Fruit fly (Drosophila melanogaster): ENCODE measurements around the gene CG4174.

The CG4174 gene

DNA sequence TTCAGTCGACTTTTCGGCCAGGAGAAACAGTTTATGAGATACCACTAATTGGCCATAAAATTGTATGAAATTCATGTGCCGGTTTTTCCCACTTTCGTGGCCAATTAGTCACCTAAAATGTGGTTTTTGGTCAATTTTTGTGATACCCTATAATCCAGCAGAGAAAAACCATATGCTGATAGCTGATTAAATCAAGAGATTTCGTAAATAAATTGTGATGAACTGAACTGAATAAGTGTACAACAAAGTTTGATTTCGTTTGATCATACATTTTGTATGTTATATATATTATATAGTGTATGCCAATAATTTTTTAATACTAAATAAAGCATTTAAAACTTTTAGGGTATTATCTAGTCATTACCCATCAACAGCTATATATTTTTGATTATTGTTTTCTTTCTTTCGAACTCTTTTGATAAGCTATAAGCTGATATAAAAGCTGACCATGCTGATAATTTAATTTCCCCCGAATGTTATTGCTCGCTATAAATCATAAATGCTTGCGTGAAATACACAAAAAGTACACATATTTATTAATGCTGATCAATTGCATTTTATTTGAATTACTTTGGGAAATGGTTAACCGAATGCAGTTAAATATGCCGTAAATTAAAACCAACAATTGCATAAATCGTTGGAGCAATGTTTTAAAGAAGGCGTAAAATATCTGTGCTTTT is 17.2 kb upstream of the CG4174 start (continued):
- no peak for TF ChIP-seq ind (GFP tag; optimal IDR thresholded peaks at IDR 0.05)
- TF ChIP-seq zf30C (GFP tag; optimal IDR thresholded peaks at IDR 0.05): no peak
- no peak for TF ChIP-seq Trl (optimal IDR thresholded peaks at IDR 0.05)
- TF ChIP-seq Trl (GFP tag; optimal IDR thresholded peaks at IDR 0.05): no peak
- TF ChIP-seq sug (tag; optimal IDR thresholded peaks at IDR 0.05): peak; percentile 44
- TF ChIP-seq CG8359 (GFP tag; optimal IDR thresholded peaks at IDR 0.05; ENCODE audit: borderline replicate concordance): no peak
- TF ChIP-seq Oli (tag; optimal IDR thresholded peaks at IDR 0.05): no peak
- no peak for TF ChIP-seq Chrac-16 (GFP tag; optimal IDR thresholded peaks at IDR 0.05)
- no peak for TF ChIP-seq Atf6 (GFP tag; IDR thresholded peaks at IDR 0.05)
- no peak for TF ChIP-seq tgo (GFP tag; IDR thresholded peaks at IDR 0.05)
- no peak for TF ChIP-seq mirr (GFP tag; optimal IDR thresholded peaks at IDR 0.05)
- TF ChIP-seq crp (GFP tag; optimal IDR thresholded peaks at IDR 0.05): no peak
- TF ChIP-seq Sox102F (GFP tag; optimal IDR thresholded peaks at IDR 0.05): peak; percentile 16
- TF ChIP-seq gcm2 (GFP tag; optimal IDR thresholded peaks at IDR 0.05): no peak
- no peak for TF ChIP-seq Doc2 (GFP tag; IDR thresholded peaks at IDR 0.05)
- no peak for TF ChIP-seq Xrp1 (GFP tag; IDR thresholded peaks at IDR 0.05)
- TF ChIP-seq grau (tag; optimal IDR thresholded peaks at IDR 0.05): peak; percentile 32
- peak; percentile 35 for TF ChIP-seq CG2678 (tag; optimal IDR thresholded peaks at IDR 0.05)
- no peak for TF ChIP-seq CG8290 (GFP tag; optimal IDR thresholded peaks at IDR 0.05)
- no peak for TF ChIP-seq CG8290 (tag; optimal IDR thresholded peaks at IDR 0.05)
- peak; percentile 8 for TF ChIP-seq lab (GFP tag; optimal IDR thresholded peaks at IDR 0.05)
- TF ChIP-seq Dbx (GFP tag; IDR thresholded peaks at IDR 0.05): no peak
- TF ChIP-seq CG7839 (tag; optimal IDR thresholded peaks at IDR 0.05): peak; percentile 3
- TF ChIP-seq chm (GFP tag; IDR thresholded peaks at IDR 0.05): no peak
- TF ChIP-seq Vsx1 (GFP tag; optimal IDR thresholded peaks at IDR 0.05): peak; percentile 85
- no peak for TF ChIP-seq CG4617 (GFP tag; optimal IDR thresholded peaks at IDR 0.05; ENCODE audit: borderline replicate concordance)
- no peak for TF ChIP-seq Hr39 (optimal IDR thresholded peaks at IDR 0.05)
- TF ChIP-seq Side (GFP tag; optimal IDR thresholded peaks at IDR 0.05): no peak
- TF ChIP-seq CG32767 (GFP tag; IDR thresholded peaks at IDR 0.05): no peak
- no peak for TF ChIP-seq ATbp (GFP tag; optimal IDR thresholded peaks at IDR 0.05)
- no peak for TF ChIP-seq Awh (GFP tag; IDR thresholded peaks at IDR 0.05)
- no peak for TF ChIP-seq br (optimal IDR thresholded peaks at IDR 0.05)
- TF ChIP-seq D19B (GFP tag; optimal IDR thresholded peaks at IDR 0.05): peak; percentile 94
- no peak for TF ChIP-seq cg (GFP tag; optimal IDR thresholded peaks at IDR 0.05)
- TF ChIP-seq NFAT (GFP tag; IDR thresholded peaks at IDR 0.05): no peak
- TF ChIP-seq CG18599 (GFP tag; optimal IDR thresholded peaks at IDR 0.05): peak; percentile 11
- TF ChIP-seq CG2889 (GFP tag; IDR thresholded peaks at IDR 0.05): no peak
- no peak for TF ChIP-seq CG16815 (GFP tag; optimal IDR thresholded peaks at IDR 0.05)
- TF ChIP-seq HLH4C (GFP tag; IDR thresholded peaks at IDR 0.05; ENCODE audit: partially characterized antibody): no peak
- TF ChIP-seq org-1 (GFP tag; optimal IDR thresholded peaks at IDR 0.05): no peak
- TF ChIP-seq Neu2 (GFP tag; optimal IDR thresholded peaks at IDR 0.05; ENCODE audit: borderline replicate concordance): peak; percentile 40
- no peak for TF ChIP-seq tin (GFP tag; optimal IDR thresholded peaks at IDR 0.05)
- TF ChIP-seq CG32532 (GFP tag; IDR thresholded peaks at IDR 0.05): no peak
- no peak for TF ChIP-seq CG8089 (GFP tag; optimal IDR thresholded peaks at IDR 0.05)
- no peak for TF ChIP-seq NfI (GFP tag; optimal IDR thresholded peaks at IDR 0.05)
- peak in 1 of 2 experiments; percentile 17 for TF ChIP-seq Hr51 (GFP tag; optimal IDR thresholded peaks at IDR 0.05)
- TF ChIP-seq gem (tag; optimal IDR thresholded peaks at IDR 0.05): peak; percentile 30
- TF ChIP-seq Bdp1 (GFP tag; optimal IDR thresholded peaks at IDR 0.05): no peak
- no peak for TF ChIP-seq nom (GFP tag; optimal IDR thresholded peaks at IDR 0.05)
- TF ChIP-seq ERR (GFP tag; optimal IDR thresholded peaks at IDR 0.05): no peak
- TF ChIP-seq Taf1 (GFP tag; IDR thresholded peaks at IDR 0.05): no peak

Measured in whole organism, embryonic.